Worm (Caenorhabditis elegans): ENCODE results near the gene arid-1.

DNA sequence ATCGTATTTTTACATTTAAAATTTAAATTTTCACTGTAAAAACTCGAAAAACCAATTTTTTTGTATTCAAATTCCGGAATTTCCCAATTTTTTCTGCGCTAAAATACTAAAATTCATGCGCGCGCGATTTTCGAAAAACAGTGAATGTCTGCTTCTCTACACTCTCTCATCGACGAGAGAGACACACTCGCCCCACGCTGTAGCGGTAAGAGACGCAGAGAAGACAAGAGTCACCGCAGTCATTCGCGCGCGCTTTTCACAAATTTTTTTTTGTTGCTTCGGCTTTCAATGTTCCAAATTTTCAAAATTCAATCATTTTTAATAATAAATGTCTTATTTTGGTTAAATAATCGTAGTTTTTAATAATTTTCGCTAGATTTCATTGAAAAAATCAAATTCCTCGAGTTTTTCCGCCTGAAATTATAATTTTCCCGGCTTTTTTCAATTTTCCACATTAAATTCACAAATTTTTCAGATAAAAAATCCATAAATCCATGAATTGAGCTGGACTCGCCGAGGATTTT, at the start of gene arid-1:
- TF ChIP-seq nhr-77 (tag; optimal IDR thresholded peaks at IDR 0.05), result no peak
- TF ChIP-seq skn-1 (tag; optimal IDR thresholded peaks at IDR 0.05), result peak; percentile 58
- no peak for TF ChIP-seq Y116A8C.19 (tag; optimal IDR thresholded peaks at IDR 0.05; ENCODE audit: borderline replicate concordance)
- TF ChIP-seq snpc-4 (tag; optimal IDR thresholded peaks at IDR 0.05), result peak; percentile 18
- TF ChIP-seq ets-5 (GFP tag; IDR thresholded peaks at IDR 0.05), result no peak
- no peak for TF ChIP-seq lin-13 (GFP tag; optimal IDR thresholded peaks at IDR 0.05)
- TF ChIP-seq pag-3 (tag; optimal IDR thresholded peaks at IDR 0.05; ENCODE audit: borderline replicate concordance, insufficient read depth), result no peak
